Worm (Caenorhabditis elegans) whole organism, L4/young adult: Measurements from ENCODE around the gene nono-1.

Source experiments
- dao-5 ChIP-seq: sonication (generic microtip); optimal IDR thresholded peaks from 2 replicates; lab custom pipeline; 2016; ENCODE audit warnings: missing genotype, missing genetic modification characterization, moderate library complexity, missing compliant biosample characterization
- him-1 ChIP-seq: sonication (generic microtip); optimal IDR thresholded peaks from 2 replicates; lab custom pipeline; 2016; ENCODE audit warnings: missing genotype, missing genetic modification reagents, missing genetic modification characterization, missing compliant biosample characterization

DNA sequence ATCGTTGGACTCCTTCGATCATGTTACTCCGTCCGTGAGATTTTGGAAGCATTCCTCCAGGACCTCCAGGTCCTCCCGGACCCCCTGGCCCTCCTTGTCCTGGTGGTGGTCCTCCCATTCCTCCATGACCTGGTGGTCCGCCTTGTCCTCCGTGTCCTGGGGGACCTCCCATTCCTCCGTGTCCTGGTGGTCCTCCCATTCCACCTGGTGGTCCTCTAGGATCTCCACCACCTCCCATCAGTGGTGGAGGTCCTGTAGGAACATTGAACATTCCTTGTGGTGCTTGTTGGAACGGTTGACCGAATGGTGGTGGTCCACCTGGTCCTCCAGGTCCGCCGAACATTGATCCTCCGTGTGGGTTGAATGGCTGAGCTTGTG lies 4.1 kb downstream of the nono-1 start:
- TF ChIP-seq him-1 (tag; lab: Kevin White, UChicago), result no peak
- TF ChIP-seq dao-5, result no peak
